Worm (Caenorhabditis elegans): ENCODE measurements around the gene F19B10.4.

F19B10.4 gene

DNA sequence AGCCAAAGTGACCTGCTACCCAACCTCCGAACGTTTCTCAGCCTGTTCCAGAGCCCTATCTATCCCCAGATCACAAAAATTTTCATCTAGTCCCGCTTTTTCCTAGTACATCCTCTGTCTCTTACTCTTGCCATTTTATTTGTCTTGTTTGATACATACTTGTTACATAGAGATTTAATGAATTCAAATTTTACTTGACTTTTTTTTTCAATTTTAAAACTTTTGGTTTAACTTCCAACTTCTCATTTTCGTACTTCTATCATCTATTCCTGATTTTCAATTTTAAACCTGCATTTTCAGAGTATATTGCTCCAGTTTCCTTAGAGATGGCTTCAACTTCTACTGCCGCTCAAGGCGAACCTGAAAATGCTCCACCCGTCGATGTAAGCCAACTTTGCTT is 33.0 kb upstream of the F19B10.4 start, which contains the start of gene M151.3:
Gene M151.3, plus strand, starts transcription at position 301 of the 400 bp plus-strand sequence.
- TF ChIP-seq nhr-10 (tag; optimal IDR thresholded peaks at IDR 0.05): no peak
- no peak for TF ChIP-seq mbf-1 (tag; optimal IDR thresholded peaks at IDR 0.05)
- TF ChIP-seq nhr-12 (tag; optimal IDR thresholded peaks at IDR 0.05): no peak
- TF ChIP-seq dmd-4 (tag; optimal IDR thresholded peaks at IDR 0.05): no peak
- no peak for TF ChIP-seq peb-1 (tag; optimal IDR thresholded peaks at IDR 0.05)
- TF ChIP-seq fos-1 (tag; optimal IDR thresholded peaks at IDR 0.05): no peak
- TF ChIP-seq nhr-25 (tag; optimal IDR thresholded peaks at IDR 0.05): no peak
- no peak for TF ChIP-seq nhr-11 (tag; optimal IDR thresholded peaks at IDR 0.05)
- TF ChIP-seq egl-27 (tag; optimal IDR thresholded peaks at IDR 0.05): no peak
- no peak for TF ChIP-seq ama-1 (optimal IDR thresholded peaks at IDR 0.05)
- TF ChIP-seq skn-1 (tag; optimal IDR thresholded peaks at IDR 0.05): no peak
- TF ChIP-seq elt-3 (tag; optimal IDR thresholded peaks at IDR 0.05): no peak
- TF ChIP-seq sma-9 (GFP tag; optimal IDR thresholded peaks at IDR 0.05): no peak
- no peak for TF ChIP-seq sma-9 (tag; optimal IDR thresholded peaks at IDR 0.05)
- TF ChIP-seq unc-62 (GFP tag; optimal IDR thresholded peaks at IDR 0.05): no peak
- TF ChIP-seq ZK546.5 (tag; optimal IDR thresholded peaks at IDR 0.05): no peak
- TF ChIP-seq Y55F3AM.14 (GFP tag; optimal IDR thresholded peaks at IDR 0.05): no peak
- TF ChIP-seq ztf-4 (tag; optimal IDR thresholded peaks at IDR 0.05): no peak
- no peak for TF ChIP-seq C34F6.9 (tag; optimal IDR thresholded peaks at IDR 0.05)

DNA sequence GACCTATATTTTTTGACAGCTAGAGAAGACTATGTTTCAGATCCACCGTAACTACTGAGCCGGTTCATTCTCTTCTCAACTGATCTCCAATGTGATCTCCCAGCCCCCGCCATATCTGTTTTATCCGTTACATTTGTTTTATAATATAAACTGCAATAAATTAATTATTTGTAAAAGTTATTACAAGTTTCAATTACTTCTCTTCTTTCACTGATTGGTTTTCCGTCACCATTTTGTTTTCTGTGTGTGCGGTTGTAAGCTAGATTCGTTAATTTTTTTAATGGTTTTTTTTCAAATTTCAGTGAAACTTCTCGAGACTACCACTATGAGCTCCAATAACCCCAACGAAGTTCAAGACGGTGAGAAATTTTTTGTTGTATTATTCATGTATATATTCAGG is 29.1 kb upstream of the F19B10.4 start, which contains the start of gene M151.2:
Gene M151.2, plus strand, starts transcription at position 301 of the 400 bp plus-strand sequence.
- no peak for TF ChIP-seq nhr-77 (tag; optimal IDR thresholded peaks at IDR 0.05)
- no peak for TF ChIP-seq ceh-16 (tag; optimal IDR thresholded peaks at IDR 0.05)
- no peak for TF ChIP-seq unc-62 (GFP tag; optimal IDR thresholded peaks at IDR 0.05)
- no peak for TF ChIP-seq peb-1 (tag; optimal IDR thresholded peaks at IDR 0.05)
- TF ChIP-seq nhr-6 (tag; optimal IDR thresholded peaks at IDR 0.05): no peak
- no peak for TF ChIP-seq lin-13 (GFP tag; optimal IDR thresholded peaks at IDR 0.05)
- TF ChIP-seq mdl-1 (tag; optimal IDR thresholded peaks at IDR 0.05): no peak
- TF ChIP-seq ztf-1 (GFP tag; conservative IDR thresholded peaks at IDR 0.05): no peak
- no peak for TF ChIP-seq unc-55 (GFP tag; optimal IDR thresholded peaks at IDR 0.05)
- TF ChIP-seq ama-1 (optimal IDR thresholded peaks at IDR 0.05): no peak
- no peak for TF ChIP-seq C34F6.9 (tag; optimal IDR thresholded peaks at IDR 0.05)
- TF ChIP-seq egl-27 (tag; optimal IDR thresholded peaks at IDR 0.05): no peak
- no peak for TF ChIP-seq ZK546.5 (tag; optimal IDR thresholded peaks at IDR 0.05)
- no peak for TF ChIP-seq lin-11 (tag; optimal IDR thresholded peaks at IDR 0.05)

DNA sequence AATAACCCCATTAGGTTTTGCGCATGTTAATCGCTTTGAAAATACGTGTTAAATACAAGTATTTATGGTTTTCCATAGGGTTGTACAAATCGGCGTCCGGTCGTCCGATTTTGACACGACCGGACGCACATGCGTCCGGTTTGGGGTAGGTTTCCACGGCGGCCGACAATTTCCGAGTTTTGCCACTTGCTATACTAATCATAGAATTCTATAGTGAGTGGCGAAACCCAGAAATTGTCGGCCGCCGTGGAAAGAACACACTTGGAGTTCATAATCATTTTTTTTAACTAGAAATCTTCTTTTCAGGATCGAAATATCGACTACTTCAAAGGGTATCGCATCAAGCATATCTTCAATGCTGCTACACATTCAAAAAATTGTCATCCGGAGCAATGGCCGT is 25.1 kb upstream of the F19B10.4 start:
- TF ChIP-seq nhr-12 (tag; optimal IDR thresholded peaks at IDR 0.05) (no peak), elt-1 (tag; optimal IDR thresholded peaks at IDR 0.05) (no peak), unc-39 (tag; optimal IDR thresholded peaks at IDR 0.05) (no peak), mab-5 (tag; optimal IDR thresholded peaks at IDR 0.05) (no peak), ztf-4 (tag; optimal IDR thresholded peaks at IDR 0.05) (no peak), snpc-4 (tag; optimal IDR thresholded peaks at IDR 0.05) (no peak), sem-4 (tag; optimal IDR thresholded peaks at IDR 0.05) (no peak), lin-11 (tag; optimal IDR thresholded peaks at IDR 0.05) (no peak), sma-3 (GFP tag; optimal IDR thresholded peaks at IDR 0.05) (no peak), mdl-1 (tag; optimal IDR thresholded peaks at IDR 0.05) (no peak), blmp-1 (tag; optimal IDR thresholded peaks at IDR 0.05; ENCODE audit: insufficient read depth) (no peak), nhr-21 (tag; optimal IDR thresholded peaks at IDR 0.05) (no peak), egl-27 (tag; optimal IDR thresholded peaks at IDR 0.05) (no peak), nhr-11 (tag; optimal IDR thresholded peaks at IDR 0.05) (no peak), peb-1 (tag; optimal IDR thresholded peaks at IDR 0.05) (no peak), lsy-2 (tag; optimal IDR thresholded peaks at IDR 0.05) (no peak), fos-1 (tag; optimal IDR thresholded peaks at IDR 0.05) (no peak)

DNA sequence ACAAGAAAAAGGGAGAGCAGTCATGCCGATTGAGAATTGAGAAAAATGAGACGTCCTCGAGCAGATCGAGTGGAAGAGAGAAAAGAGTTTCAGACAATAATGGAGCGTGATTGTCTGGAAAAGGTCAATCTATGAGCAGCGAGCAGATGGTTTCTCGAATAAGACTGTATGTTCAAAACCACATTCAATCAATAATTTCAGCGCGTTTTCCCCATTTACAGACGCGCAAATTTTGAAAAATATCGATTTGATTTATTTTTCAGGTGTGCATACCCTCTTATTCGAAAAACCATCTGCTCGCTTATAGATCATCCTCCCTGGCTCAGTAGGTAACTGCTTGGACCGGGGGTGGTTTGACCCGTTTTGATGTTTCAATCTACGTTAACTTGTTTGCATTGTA is 20.6 kb upstream of the F19B10.4 start, which contains the start of gene fbxb-31:
Gene fbxb-31, minus strand, starts transcription at position 101 of the 400 bp plus-strand sequence.
- TF ChIP-seq nhr-11 (tag; optimal IDR thresholded peaks at IDR 0.05): no peak
- TF ChIP-seq peb-1 (tag; optimal IDR thresholded peaks at IDR 0.05): no peak
- TF ChIP-seq ceh-82 (tag; optimal IDR thresholded peaks at IDR 0.05): no peak
- no peak for TF ChIP-seq gmeb-1 (tag; optimal IDR thresholded peaks at IDR 0.05)
- TF ChIP-seq lsy-2 (tag; optimal IDR thresholded peaks at IDR 0.05): no peak
- no peak for TF ChIP-seq elt-1 (tag; optimal IDR thresholded peaks at IDR 0.05)
- TF ChIP-seq lin-11 (tag; optimal IDR thresholded peaks at IDR 0.05): no peak
- TF ChIP-seq alr-1 (tag; optimal IDR thresholded peaks at IDR 0.05): no peak
- no peak for TF ChIP-seq unc-55 (GFP tag; optimal IDR thresholded peaks at IDR 0.05)
- no peak for TF ChIP-seq aly-2 (tag; optimal IDR thresholded peaks at IDR 0.05)
- TF ChIP-seq ceh-16 (tag; optimal IDR thresholded peaks at IDR 0.05): no peak
- no peak for TF ChIP-seq unc-62 (GFP tag; optimal IDR thresholded peaks at IDR 0.05)
- no peak for TF ChIP-seq nhr-25 (tag; optimal IDR thresholded peaks at IDR 0.05)
- no peak for TF ChIP-seq unc-39 (tag; optimal IDR thresholded peaks at IDR 0.05)
- no peak for TF ChIP-seq ztf-4 (tag; optimal IDR thresholded peaks at IDR 0.05)
- TF ChIP-seq nhr-23 (tag; optimal IDR thresholded peaks at IDR 0.05): no peak
- no peak for TF ChIP-seq dmd-4 (tag; optimal IDR thresholded peaks at IDR 0.05)
- TF ChIP-seq C34F6.9 (tag; optimal IDR thresholded peaks at IDR 0.05): no peak
- no peak for TF ChIP-seq nhr-10 (tag; optimal IDR thresholded peaks at IDR 0.05)
- no peak for TF ChIP-seq sma-9 (GFP tag; optimal IDR thresholded peaks at IDR 0.05)
- no peak for TF ChIP-seq sma-9 (tag; optimal IDR thresholded peaks at IDR 0.05)

Data from whole organism, L2 larva.